Worm (Caenorhabditis elegans) whole organism, L4 larva: ENCODE results near the gene F20D6.15.
A peak's percentile ranks its signal among the peaks of the same experiment; 100 is the strongest.

Experiments used
- F10B5.3 ChIP-seq: sonication (generic microtip); optimal IDR thresholded peaks from 2 replicates; lab custom pipeline; 2016; ENCODE audit warnings: mild to moderate bottlenecking, missing genetic modification characterization, missing compliant biosample characterization
- F37D6.2 ChIP-seq: sonication (generic microtip); optimal IDR thresholded peaks from 2 replicates; lab custom pipeline; 2016; ENCODE audit warnings: mild to moderate bottlenecking, missing genetic modification characterization, missing compliant biosample characterization
- F44E2.7 ChIP-seq: fragments of 200-800 bp; sonication (Bioruptor generic); IDR thresholded peaks from 2 replicates; pipeline ENCODE4 v2.1.2; 2022; ENCODE audit warnings: missing genetic modification characterization, missing compliant biosample characterization
- F49E8.2 ChIP-seq: sonication (generic microtip); optimal IDR thresholded peaks from 2 replicates; lab custom pipeline; 2016; ENCODE audit warnings: missing compliant biosample characterization, mild to moderate bottlenecking, missing genetic modification characterization, borderline replicate concordance
- R02D3.7 ChIP-seq: fragments of 150-350 bp; sonication (generic microtip); optimal IDR thresholded peaks from 3 replicates; lab custom pipeline; 2014; ENCODE audit warnings: missing biosample characterization, missing genetic modification characterization
- Y75B8A.6 ChIP-seq: fragments of 200-800 bp; sonication (Bioruptor generic); IDR thresholded peaks from 2 replicates; pipeline ENCODE4 v1.3.6; 2022; ENCODE audit warnings: missing genetic modification reagents, missing genetic modification characterization, missing compliant biosample characterization
- ZK337.2 ChIP-seq: fragments of 200-800 bp; sonication (Bioruptor generic); IDR thresholded peaks from 2 replicates; pipeline ENCODE4 v1.3.6; 2022; ENCODE audit warnings: missing genetic modification reagents, missing genetic modification characterization, missing compliant biosample characterization
- ama-1 ChIP-seq: fragments of 150-350 bp; optimal IDR thresholded peaks from 2 replicates; lab custom pipeline; 2014; ENCODE audit warnings: inconsistent platforms, mixed read lengths
- attf-4 ChIP-seq: sonication (generic microtip); optimal IDR thresholded peaks from 3 replicates; lab custom pipeline; 2017; ENCODE audit warnings: missing biosample characterization, missing genetic modification characterization
- ceh-20 ChIP-seq: fragments of 200-800 bp; sonication (Bioruptor generic); IDR thresholded peaks from 2 replicates; pipeline ENCODE4 v1.3.6; 2022; ENCODE audit warnings: missing genetic modification reagents, missing genetic modification characterization, missing compliant biosample characterization
- ceh-62 ChIP-seq: sonication (generic microtip); optimal IDR thresholded peaks from 2 replicates; lab custom pipeline; 2017; ENCODE audit warnings: missing biosample characterization, missing genetic modification characterization
- daf-19 ChIP-seq: fragments of 200-800 bp; sonication (Bioruptor generic); conservative IDR thresholded peaks from 2 replicates; pipeline ENCODE4 v1.3.6; 2022; ENCODE audit warnings: missing genetic modification characterization, missing compliant biosample characterization
- dve-1 ChIP-seq: sonication (generic microtip); optimal IDR thresholded peaks from 2 replicates; lab custom pipeline; 2017; ENCODE audit warnings: antibody characterized with exemption, mild to moderate bottlenecking, missing genetic modification characterization, missing compliant biosample characterization; ENCODE audit not compliant: insufficient read depth
- egl-43 ChIP-seq: fragments of 200-800 bp; sonication (Bioruptor generic); IDR thresholded peaks from 2 replicates; pipeline ENCODE4 v1.3.6; 2022; ENCODE audit warnings: missing genetic modification reagents, missing genetic modification characterization, missing compliant biosample characterization
- jun-1 ChIP-seq: fragments of 150-350 bp; optimal IDR thresholded peaks from 2 replicates; lab custom pipeline; 2014; ENCODE audit warnings: missing biosample characterization, missing genetic modification reagents, missing genetic modification characterization
- lir-3 ChIP-seq: sonication (generic microtip); optimal IDR thresholded peaks from 2 replicates; lab custom pipeline; 2016; ENCODE audit warnings: mild to moderate bottlenecking, missing genetic modification characterization, missing compliant biosample characterization
- lsy-2 ChIP-seq, 2 experiments: fragments of 150-350 bp in 1 of 2; sonication (generic microtip) in 1 of 2; optimal IDR thresholded peaks; 2 replicates each; lab custom pipeline; 2014 to 2017; ENCODE audit warnings: missing biosample characterization in 2 of 2, missing genetic modification characterization in 2 of 2
- mes-2 ChIP-seq: sonication (generic microtip); optimal IDR thresholded peaks from 2 replicates; lab custom pipeline; 2016; ENCODE audit warnings: missing genotype, mild to moderate bottlenecking, missing genetic modification characterization, missing compliant biosample characterization; ENCODE audit not compliant: poor library complexity, severe bottlenecking
- mxl-3 ChIP-seq: fragments of 200-800 bp; sonication (Bioruptor generic); optimal IDR thresholded peaks from 2 replicates; lab custom pipeline; 2018; ENCODE audit warnings: mild to moderate bottlenecking, missing genetic modification characterization, missing compliant biosample characterization
- nhr-102 ChIP-seq: sonication (generic microtip); optimal IDR thresholded peaks from 2 replicates; lab custom pipeline; 2016; ENCODE audit warnings: mild to moderate bottlenecking, missing genetic modification characterization, moderate library complexity, missing compliant biosample characterization
- nhr-11 ChIP-seq: fragments of 150-350 bp; optimal IDR thresholded peaks from 2 replicates; lab custom pipeline; 2014; ENCODE audit warnings: missing biosample characterization, missing genetic modification characterization
- nhr-25 ChIP-seq: sonication (generic microtip); optimal IDR thresholded peaks from 2 replicates; lab custom pipeline; 2017; ENCODE audit warnings: missing genetic modification characterization, mild to moderate bottlenecking, missing compliant biosample characterization, antibody characterized with exemption, moderate library complexity, borderline replicate concordance; ENCODE audit not compliant: insufficient read depth
- nhr-28 ChIP-seq: fragments of 150-350 bp; optimal IDR thresholded peaks from 2 replicates; lab custom pipeline; 2014; ENCODE audit warnings: missing biosample characterization, missing genetic modification characterization
- nhr-42 ChIP-seq: fragments of 200-800 bp; sonication (Bioruptor generic); IDR thresholded peaks from 2 replicates; pipeline ENCODE4 v1.3.6; 2022; ENCODE audit warnings: missing genetic modification characterization, missing compliant biosample characterization
- nhr-48 ChIP-seq: sonication (generic microtip); optimal IDR thresholded peaks from 2 replicates; lab custom pipeline; 2016; ENCODE audit warnings: mild to moderate bottlenecking, missing genetic modification characterization, missing compliant biosample characterization
- nhr-76 ChIP-seq: fragments of 150-350 bp; optimal IDR thresholded peaks from 2 replicates; lab custom pipeline; 2014; ENCODE audit warnings: missing biosample characterization, missing genetic modification characterization
- php-3 ChIP-seq: fragments of 200-800 bp; sonication (Bioruptor generic); IDR thresholded peaks from 2 replicates; pipeline ENCODE4 v1.3.6; 2022; ENCODE audit warnings: missing genetic modification reagents, missing genetic modification characterization, missing compliant biosample characterization
- pqm-1 ChIP-seq: sonication (generic microtip); optimal IDR thresholded peaks from 2 replicates; lab custom pipeline; 2017; ENCODE audit warnings: missing biosample characterization, missing genetic modification characterization
- saeg-2 ChIP-seq: fragments of 200-800 bp; sonication (Bioruptor generic); IDR thresholded peaks from 2 replicates; pipeline ENCODE4 v1.3.6; 2022; ENCODE audit warnings: missing genetic modification reagents, missing genetic modification characterization, missing compliant biosample characterization
- snpc-4 ChIP-seq: fragments of 150-350 bp; optimal IDR thresholded peaks from 2 replicates; lab custom pipeline; 2014; ENCODE audit warnings: missing biosample characterization, missing genetic modification characterization
- spr-1 ChIP-seq: sonication (generic microtip); optimal IDR thresholded peaks from 2 replicates; lab custom pipeline; 2016; ENCODE audit warnings: mild to moderate bottlenecking, missing genetic modification characterization, missing compliant biosample characterization
- tag-97 ChIP-seq: fragments of 200-800 bp; sonication (Bioruptor generic); IDR thresholded peaks from 2 replicates; pipeline ENCODE4 v1.3.6; 2022; ENCODE audit warnings: missing genetic modification characterization, missing compliant biosample characterization
- unc-130 ChIP-seq: sonication (generic microtip); optimal IDR thresholded peaks from 2 replicates; lab custom pipeline; 2016; ENCODE audit warnings: missing genetic modification reagents, missing genetic modification characterization, missing compliant biosample characterization
- unc-39 ChIP-seq: sonication (generic microtip); optimal IDR thresholded peaks from 2 replicates; lab custom pipeline; 2017; ENCODE audit warnings: missing biosample characterization, missing genetic modification characterization
- unc-62 ChIP-seq, 3 experiments: fragments of 150-350 bp in 1 of 3; sonication (generic microtip); optimal IDR thresholded peaks in 2 of 3; peaks in 1 of 3; 1 replicate in 1 of 3; 2 replicates in 2 of 3; lab custom pipeline; 2014 to 2017; ENCODE audit warnings: missing biosample characterization in 3 of 3, missing genetic modification characterization in 3 of 3, missing genetic modification reagents in 3 of 3, missing genotype in 1 of 3
- zfp-3 ChIP-seq: fragments of 200-800 bp; sonication (Bioruptor generic); conservative IDR thresholded peaks from 2 replicates; pipeline ENCODE4 v1.3.6; 2022; ENCODE audit warnings: missing genetic modification reagents, missing genetic modification characterization, missing compliant biosample characterization
- ztf-11 ChIP-seq: fragments of 150-350 bp; optimal IDR thresholded peaks from 2 replicates; lab custom pipeline; 2014; ENCODE audit warnings: missing biosample characterization, missing genetic modification characterization

Gene F20D6.15

DNA sequence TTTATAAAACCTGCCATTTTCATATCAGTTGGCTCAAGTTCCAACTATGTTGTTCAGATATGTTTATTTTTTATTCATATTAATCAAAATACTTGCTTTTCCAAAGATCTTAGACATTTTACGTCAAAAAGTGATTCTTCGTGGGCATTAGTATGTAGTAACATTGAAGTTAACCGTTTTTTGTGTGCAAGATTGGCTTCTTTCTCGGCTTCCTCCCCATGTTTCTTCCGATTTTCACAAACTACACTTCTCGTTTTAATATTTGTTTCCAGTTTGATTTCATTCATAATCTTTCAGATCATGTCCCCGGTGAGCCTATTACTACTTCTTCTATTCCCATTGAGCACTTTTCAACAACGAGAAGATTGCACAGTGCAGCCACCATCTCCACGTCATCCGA lies 30.8 kb downstream of the F20D6.15 start, which contains the start of gene sul-2:
sul-2 (plus strand) TSS at position 301 of the 400 bp plus-strand sequence.
- TF ChIP-seq nhr-25 (tag; lab: Kevin White, UChicago) (no peak), saeg-2 (GFP tag; lab: Robert Waterston, UW) (no peak), daf-19 (GFP tag; lab: Robert Waterston, UW) (no peak), unc-130 (GFP tag; lab: Kevin White, UChicago) (no peak), F44E2.7 (GFP tag; lab: Robert Waterston, UW) (no peak), ztf-11 (tag; lab: Kevin White, UChicago) (no peak), ama-1 (lab: Kevin White, UChicago) (no peak), nhr-48 (no peak), zfp-3 (GFP tag; lab: Robert Waterston, UW) (no peak), php-3 (GFP tag; lab: Robert Waterston, UW) (no peak), pqm-1 (tag; lab: Kevin White, UChicago) (no peak), dve-1 (tag; lab: Kevin White, UChicago) (no peak), ceh-62 (no peak), F49E8.2 (tag; lab: Kevin White, UChicago) (no peak), egl-43 (no peak), nhr-76 (tag; lab: Kevin White, UChicago) (no peak), Y75B8A.6 (GFP tag; lab: Robert Waterston, UW) (no peak), ceh-20 (GFP tag; lab: Robert Waterston, UW) (no peak)

DNA sequence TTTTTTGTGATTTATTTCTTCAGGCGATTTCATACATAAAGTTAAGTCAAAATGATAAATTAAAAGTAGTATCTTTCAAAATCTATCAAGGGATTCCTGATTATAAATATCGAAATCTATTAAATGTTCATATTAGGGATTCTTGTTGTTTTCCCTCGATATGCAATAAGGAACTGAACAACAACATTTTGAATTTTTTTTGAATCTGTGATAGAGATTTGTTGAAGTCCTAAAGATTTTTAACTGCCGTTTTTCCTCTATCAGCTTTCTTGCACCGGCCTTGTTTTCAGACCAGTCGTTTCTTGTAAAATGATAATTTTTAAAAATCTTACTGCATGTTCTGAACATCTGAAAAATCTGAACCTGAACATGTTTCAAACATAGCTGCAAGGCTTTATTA lies 32.5 kb downstream of the F20D6.15 start:
- no peak for TF ChIP-seq snpc-4
- no peak for TF ChIP-seq nhr-42 (GFP tag; lab: Robert Waterston, UW)
- no peak for TF ChIP-seq nhr-102 (tag; lab: Kevin White, UChicago)
- no peak for TF ChIP-seq nhr-11 (tag; lab: Kevin White, UChicago)
- no peak for TF ChIP-seq R02D3.7 (tag; lab: Kevin White, UChicago)
- no peak for TF ChIP-seq attf-4 (tag; lab: Kevin White, UChicago)
- TF ChIP-seq saeg-2 (GFP tag; lab: Robert Waterston, UW) = no peak
- TF ChIP-seq nhr-28 = no peak
- no peak for TF ChIP-seq F10B5.3 (tag; lab: Kevin White, UChicago)
- TF ChIP-seq tag-97 (GFP tag; lab: Robert Waterston, UW) = no peak
- TF ChIP-seq jun-1 = no peak
- TF ChIP-seq mes-2 (tag; lab: Kevin White, UChicago) = no peak

DNA sequence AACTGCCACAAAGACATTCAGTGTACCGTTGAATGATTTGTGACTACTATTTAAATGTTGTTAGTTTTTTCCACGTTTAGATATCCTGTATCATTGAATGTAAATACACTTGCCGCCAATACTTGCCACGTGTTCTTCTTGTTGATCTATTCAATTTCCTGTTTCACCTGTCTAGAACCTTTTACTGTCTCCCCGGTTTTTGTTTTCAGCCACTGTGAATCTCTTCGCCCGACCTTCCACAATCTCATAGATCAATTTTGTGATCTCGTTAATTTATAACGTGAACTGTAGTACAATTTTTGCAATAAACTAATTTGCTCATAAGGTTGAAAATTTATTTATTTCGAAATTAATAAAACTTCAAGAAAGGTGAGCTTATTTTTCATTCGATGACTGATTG lies 42.9 kb downstream of the F20D6.15 start, which contains the start of gene D1014.13:
D1014.13 (plus strand) TSS at position 301 of the 400 bp plus-strand sequence.
- no peak for TF ChIP-seq lir-3 (tag; lab: Kevin White, UChicago)
- TF ChIP-seq unc-62 (GFP tag; optimal IDR thresholded peaks at IDR 0.05 in 1 of 2; lab: Kevin White, UChicago) = peak in 1 of 2 experiments; percentile 74
- no peak for TF ChIP-seq unc-62 (tag; optimal IDR thresholded peaks at IDR 0.05; lab: Kevin White, UChicago)
- TF ChIP-seq, all 104 proteins: peak for 1

DNA sequence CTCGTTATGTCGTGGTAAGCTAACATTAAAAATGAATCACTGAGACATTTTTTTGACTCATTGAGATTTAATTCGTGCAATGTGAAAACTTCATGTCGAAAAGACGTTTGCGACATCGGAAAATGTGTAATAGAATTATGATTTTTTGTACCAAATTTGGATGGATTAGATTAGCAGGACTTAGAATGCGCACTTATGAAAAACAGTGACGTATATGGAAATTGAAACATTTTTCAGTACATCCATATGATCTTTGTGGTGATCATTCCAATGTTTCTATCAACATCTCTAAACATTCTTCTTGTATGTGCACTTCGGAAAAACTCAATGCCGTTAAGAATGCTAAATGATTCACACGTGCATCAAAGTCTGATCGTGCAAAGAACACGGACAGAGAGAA lies 43.8 kb downstream of the F20D6.15 start:
- TF ChIP-seq lsy-2 (tag; optimal IDR thresholded peaks at IDR 0.05; lab: Kevin White, UChicago) = no peak
- TF ChIP-seq unc-39 = no peak
- TF ChIP-seq spr-1 (tag; lab: Kevin White, UChicago) = no peak
- no peak for TF ChIP-seq mxl-3 (GFP tag; lab: Kevin White, UChicago)
- TF ChIP-seq F37D6.2 (tag; lab: Kevin White, UChicago) = no peak
- no peak for TF ChIP-seq ZK337.2 (GFP tag; lab: Robert Waterston, UW)
- peak in 1 of 2 experiments; percentile 95 for TF ChIP-seq unc-62 (GFP tag; optimal IDR thresholded peaks at IDR 0.05 in 1 of 2; lab: Kevin White, UChicago)
- TF ChIP-seq unc-62 (tag; optimal IDR thresholded peaks at IDR 0.05; lab: Kevin White, UChicago) = no peak
